Fruit fly (Drosophila melanogaster): Measurements from ENCODE around the gene CG34273.
A peak's percentile ranks its signal among the peaks of the same experiment; 100 is the strongest.

The CG34273 gene

DNA sequence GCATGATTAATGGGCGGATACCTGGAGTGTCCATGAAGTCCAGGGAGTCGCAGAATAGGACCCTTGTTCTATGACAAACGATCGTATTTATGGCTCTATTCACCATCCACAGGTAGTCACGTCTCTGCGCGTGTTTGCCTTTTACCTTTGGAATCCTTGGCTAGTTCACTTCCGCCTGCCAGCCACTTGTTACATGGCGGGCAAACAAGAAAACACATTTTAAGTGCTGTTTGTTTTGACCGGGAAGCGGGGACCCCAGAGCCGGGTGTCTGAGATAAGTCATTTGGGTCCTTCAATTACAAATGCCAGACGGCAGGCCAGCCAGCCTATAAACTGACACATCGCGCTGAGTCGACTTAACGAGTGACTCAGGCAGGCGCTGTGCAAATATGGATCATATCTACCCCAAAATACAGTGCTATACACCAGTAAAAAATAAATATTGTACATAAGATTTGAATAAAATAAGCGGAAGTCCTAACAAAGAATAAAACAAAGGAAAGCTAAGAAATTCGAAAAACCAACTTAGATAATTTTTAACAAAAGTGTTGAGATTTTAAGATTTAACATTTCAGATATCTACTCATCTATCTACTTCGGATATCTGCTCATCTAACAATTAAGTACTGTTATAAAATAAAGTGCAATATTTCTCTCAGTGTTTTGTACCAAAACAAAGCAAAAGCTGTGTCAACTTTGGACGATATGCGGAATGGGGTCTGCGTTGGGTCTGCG is 32.1 kb upstream of the CG34273 start (continued):
- no peak for TF ChIP-seq CG18011 (GFP tag; optimal IDR thresholded peaks at IDR 0.05)
- no peak for TF ChIP-seq CG15601 (tag; optimal IDR thresholded peaks at IDR 0.05)
- TF ChIP-seq CG3726 (GFP tag; IDR thresholded peaks at IDR 0.05): no peak
- no peak for TF ChIP-seq Tbp (GFP tag; optimal IDR thresholded peaks at IDR 0.05)
- TF ChIP-seq aop (GFP tag; IDR thresholded peaks at IDR 0.05): 0 out of 2 replicates have a peak, but pooled peaks have one; percentile 16
- TF ChIP-seq Doc3 (GFP tag; IDR thresholded peaks at IDR 0.05; ENCODE audit: partially characterized antibody): no peak
- TF ChIP-seq Sin3A (optimal IDR thresholded peaks at IDR 0.05): no peak
- TF ChIP-seq gt (GFP tag; IDR thresholded peaks at IDR 0.05): no peak
- peak; percentile 11 for TF ChIP-seq zf30C (GFP tag; optimal IDR thresholded peaks at IDR 0.05)
- TF ChIP-seq Rfx (GFP tag; IDR thresholded peaks at IDR 0.05): no peak
- no peak for TF ChIP-seq Hsf (GFP tag; optimal IDR thresholded peaks at IDR 0.05)
- no peak for TF ChIP-seq jing (GFP tag; optimal IDR thresholded peaks at IDR 0.05)
- no peak for TF ChIP-seq CG2678 (tag; optimal IDR thresholded peaks at IDR 0.05)
- TF ChIP-seq Ptx1 (GFP tag; IDR thresholded peaks at IDR 0.05): no peak
- no peak for TF ChIP-seq Gug (GFP tag; IDR thresholded peaks at IDR 0.05)
- TF ChIP-seq CG12104 (GFP tag; optimal IDR thresholded peaks at IDR 0.05): no peak
- no peak for TF ChIP-seq lilli (GFP tag; optimal IDR thresholded peaks at IDR 0.05)
- TF ChIP-seq CG14441 (GFP tag; IDR thresholded peaks at IDR 0.05): no peak
- no peak for TF ChIP-seq CG8290 (GFP tag; optimal IDR thresholded peaks at IDR 0.05)
- no peak for TF ChIP-seq CG8290 (tag; optimal IDR thresholded peaks at IDR 0.05)
- TF ChIP-seq trh (GFP tag; optimal IDR thresholded peaks at IDR 0.05): no peak
- TF ChIP-seq CG15479 (GFP tag; optimal IDR thresholded peaks at IDR 0.05): peak; percentile 51
- TF ChIP-seq sens (GFP tag): peak; percentile 56
- TF ChIP-seq HLHmδ (GFP tag; optimal IDR thresholded peaks at IDR 0.05): no peak
- TF ChIP-seq CG4424 (GFP tag; optimal IDR thresholded peaks at IDR 0.05): no peak
- TF ChIP-seq br (optimal IDR thresholded peaks at IDR 0.05): no peak
- no peak for TF ChIP-seq CG11093 (GFP tag; IDR thresholded peaks at IDR 0.05)
- no peak for TF ChIP-seq CG16813 (GFP tag; IDR thresholded peaks at IDR 0.05; ENCODE audit: partially characterized antibody)
- TF ChIP-seq sna (GFP tag; IDR thresholded peaks at IDR 0.05; ENCODE audit: partially characterized antibody): no peak
- peak; percentile 88 for TF ChIP-seq zen (tag; optimal IDR thresholded peaks at IDR 0.05)
- no peak for TF ChIP-seq CG14667 (GFP tag; IDR thresholded peaks at IDR 0.05)
- no peak for TF ChIP-seq odd (GFP tag; optimal IDR thresholded peaks at IDR 0.05)
- TF ChIP-seq phol (tag; optimal IDR thresholded peaks at IDR 0.05): no peak
- no peak for TF ChIP-seq ase (GFP tag; IDR thresholded peaks at IDR 0.05)
- no peak for TF ChIP-seq sob (GFP tag; IDR thresholded peaks at IDR 0.05)
- TF ChIP-seq lab (GFP tag; optimal IDR thresholded peaks at IDR 0.05): no peak
- TF ChIP-seq CG8478 (optimal IDR thresholded peaks at IDR 0.05): no peak
- no peak for TF ChIP-seq Xrp1 (GFP tag; IDR thresholded peaks at IDR 0.05)
- no peak for TF ChIP-seq Asciz (GFP tag; optimal IDR thresholded peaks at IDR 0.05)
- no peak for TF ChIP-seq gcm (GFP tag; optimal IDR thresholded peaks at IDR 0.05)
- no peak for TF ChIP-seq CG12236 (GFP tag; optimal IDR thresholded peaks at IDR 0.05)
- TF ChIP-seq CG18619 (GFP tag; optimal IDR thresholded peaks at IDR 0.05): no peak
- TF ChIP-seq ara (GFP tag; IDR thresholded peaks at IDR 0.05): 0 out of 2 replicates have a peak, but pooled peaks have one; percentile 30
- no peak for TF ChIP-seq CG12219 (GFP tag; optimal IDR thresholded peaks at IDR 0.05)
- TF ChIP-seq Ets97D (GFP tag; optimal IDR thresholded peaks at IDR 0.05): no peak
- no peak for TF ChIP-seq Myb (GFP tag; optimal IDR thresholded peaks at IDR 0.05)
- TF ChIP-seq dpn (GFP tag; optimal IDR thresholded peaks at IDR 0.05): no peak
- no peak for TF ChIP-seq wek (GFP tag; optimal IDR thresholded peaks at IDR 0.05)
- TF ChIP-seq Trl (optimal IDR thresholded peaks at IDR 0.05): no peak
- TF ChIP-seq Trl (GFP tag; optimal IDR thresholded peaks at IDR 0.05): no peak
- no peak for TF ChIP-seq CG17186 (GFP tag; optimal IDR thresholded peaks at IDR 0.05)
- TF ChIP-seq sqz (GFP tag; optimal IDR thresholded peaks at IDR 0.05): no peak
- no peak for TF ChIP-seq CG1792 (GFP tag; optimal IDR thresholded peaks at IDR 0.05)
